Fruit fly (Drosophila melanogaster) whole organism, embryonic: ENCODE data around the gene CG12947.

Experiments used
- Bdp1 ChIP-seq: fragments of 200-800 bp; sonication (Bioruptor generic); optimal IDR thresholded peaks from 3 replicates; lab custom pipeline; 2016; ENCODE audit warnings: missing biosample characterization, missing genetic modification characterization
- Bteb2 ChIP-seq: fragments of 200-800 bp; sonication (Bioruptor generic); optimal IDR thresholded peaks from 2 replicates; lab custom pipeline; 2016; ENCODE audit warnings: missing biosample characterization, missing genetic modification characterization
- CG10147 ChIP-seq: fragments of 200-800 bp; sonication (Bioruptor generic); optimal IDR thresholded peaks from 2 replicates; lab custom pipeline; 2019; ENCODE audit warnings: missing biosample characterization, mild to moderate bottlenecking, missing genetic modification characterization, moderate library complexity
- CG11696 ChIP-seq: fragments of 200-800 bp; sonication (Bioruptor generic); IDR thresholded peaks from 2 replicates; pipeline ENCODE4 v1.3.6; 2022; ENCODE audit warnings: missing biosample characterization, missing genetic modification characterization
- CG12391 ChIP-seq: fragments of 200-800 bp; sonication (Bioruptor generic); optimal IDR thresholded peaks from 3 replicates; lab custom pipeline; 2018; ENCODE audit warnings: missing biosample characterization, mild to moderate bottlenecking, missing genetic modification characterization, moderate library complexity
- CG17612 ChIP-seq: fragments of 200-800 bp; sonication (Bioruptor generic); IDR thresholded peaks from 2 replicates; pipeline ENCODE4 v1.3.6; 2022; ENCODE audit warnings: missing biosample characterization, missing genetic modification characterization
- CG18599 ChIP-seq: fragments of 200-800 bp; sonication (Bioruptor generic); optimal IDR thresholded peaks from 3 replicates; lab custom pipeline; 2017; ENCODE audit warnings: missing biosample characterization, missing genetic modification characterization, mild to moderate bottlenecking, moderate library complexity, missing genetic modification reagents
- CG2129 ChIP-seq: fragments of 200-800 bp; sonication (Bioruptor generic); IDR thresholded peaks from 2 replicates; pipeline ENCODE4 v1.3.6; 2022; ENCODE audit warnings: missing biosample characterization, missing genetic modification characterization; ENCODE audit not compliant: partially characterized antibody
- CG31441 ChIP-seq: fragments of 200-800 bp; sonication (Bioruptor generic); IDR thresholded peaks from 2 replicates; pipeline ENCODE4 v1.3.6; 2022; ENCODE audit warnings: missing biosample characterization, missing genetic modification characterization
- CG3281 ChIP-seq: fragments of 200-800 bp; sonication (Bioruptor generic); optimal IDR thresholded peaks from 3 replicates; lab custom pipeline; 2017; ENCODE audit warnings: missing biosample characterization, mild to moderate bottlenecking, missing genetic modification characterization
- CG33557 ChIP-seq: fragments of 200-800 bp; sonication (Bioruptor generic); optimal IDR thresholded peaks from 2 replicates; lab custom pipeline; 2019; ENCODE audit warnings: missing biosample characterization, mild to moderate bottlenecking, missing genetic modification characterization, moderate library complexity
- CG6854 ChIP-seq: fragments of 200-800 bp; sonication (Bioruptor generic); optimal IDR thresholded peaks from 3 replicates; lab custom pipeline; 2017; ENCODE audit warnings: missing biosample characterization, mild to moderate bottlenecking, missing genetic modification characterization
- CG7839 ChIP-seq: fragments of 200-800 bp; sonication (Bioruptor generic); optimal IDR thresholded peaks from 3 replicates; lab custom pipeline; 2018; ENCODE audit warnings: missing biosample characterization, mild to moderate bottlenecking, missing genetic modification characterization, moderate library complexity
- Camta ChIP-seq: fragments of 200-800 bp; sonication (Bioruptor generic); optimal IDR thresholded peaks from 2 replicates; lab custom pipeline; 2016; ENCODE audit warnings: missing biosample characterization, missing genetic modification characterization
- CkIIα-i1 ChIP-seq: fragments of 200-800 bp; sonication (Bioruptor generic); IDR thresholded peaks from 2 replicates; pipeline ENCODE4 v1.3.6; 2022; ENCODE audit warnings: missing biosample characterization, missing genetic modification characterization
- Dll ChIP-seq: fragments of 200-800 bp; sonication (Bioruptor generic); IDR thresholded peaks from 4 replicates; pipeline ENCODE4 v1.3.6; 2022; ENCODE audit warnings: missing biosample characterization, missing genetic modification characterization; ENCODE audit not compliant: partially characterized antibody
- Dp ChIP-seq: fragments of 200-800 bp; sonication (Bioruptor generic); optimal IDR thresholded peaks from 2 replicates; lab custom pipeline; 2018; ENCODE audit warnings: missing biosample characterization, mild to moderate bottlenecking, missing genetic modification characterization, moderate library complexity
- Gug ChIP-seq: fragments of 200-800 bp; sonication (Bioruptor generic); IDR thresholded peaks from 4 replicates; pipeline ENCODE4 v1.3.6; 2022; ENCODE audit warnings: missing biosample characterization, missing genetic modification characterization
- HLH54F ChIP-seq: fragments of 200-800 bp; sonication (Bioruptor generic); optimal IDR thresholded peaks from 3 replicates; lab custom pipeline; 2016; ENCODE audit warnings: missing biosample characterization, missing genetic modification characterization
- Hr51 ChIP-seq, 2 experiments: fragments of 200-800 bp; sonication (Bioruptor generic); optimal IDR thresholded peaks; 2 replicates in 1 of 2; 3 replicates in 1 of 2; lab custom pipeline; 2016 to 2018; ENCODE audit warnings: missing biosample characterization in 2 of 2, missing genetic modification characterization in 2 of 2, mild to moderate bottlenecking in 1 of 2, moderate library complexity in 1 of 2
- Hr78 ChIP-seq, 2 experiments: fragments of 200-800 bp in 1 of 2; fragments of >200 bp in 1 of 2; sonication (Bioruptor generic) in 1 of 2; optimal IDR thresholded peaks; 2 replicates each; lab custom pipeline; 2017 to 2019; ENCODE audit warnings: missing biosample characterization in 2 of 2, missing genetic modification characterization in 2 of 2, mild to moderate bottlenecking in 1 of 2, moderate library complexity in 1 of 2
- Mrtf ChIP-seq: fragments of 200-800 bp; sonication (Bioruptor generic); IDR thresholded peaks from 3 replicates; pipeline ENCODE4 v1.3.6; 2022; ENCODE audit warnings: missing biosample characterization, missing genetic modification characterization
- PHDP ChIP-seq: fragments of 200-800 bp; sonication (Bioruptor generic); optimal IDR thresholded peaks from 3 replicates; lab custom pipeline; 2018; ENCODE audit warnings: missing biosample characterization, mild to moderate bottlenecking, missing genetic modification characterization, moderate library complexity
- Ptx1 ChIP-seq: fragments of 200-800 bp; sonication (Bioruptor generic); IDR thresholded peaks from 2 replicates; pipeline ENCODE4 v1.3.6; 2022; ENCODE audit warnings: missing biosample characterization, missing genetic modification characterization
- Rx ChIP-seq: fragments of 200-800 bp; sonication (Bioruptor generic); IDR thresholded peaks from 2 replicates; pipeline ENCODE4 v1.3.6; 2022; ENCODE audit warnings: missing biosample characterization, missing genetic modification characterization
- Scr ChIP-seq: fragments of 200-800 bp; sonication (Bioruptor generic); IDR thresholded peaks from 2 replicates; pipeline ENCODE4 v1.3.6; 2022; ENCODE audit warnings: missing biosample characterization, missing genetic modification characterization; ENCODE audit not compliant: partially characterized antibody
- Sox102F ChIP-seq: fragments of 200-800 bp; sonication (Bioruptor generic); optimal IDR thresholded peaks from 2 replicates; lab custom pipeline; 2018; ENCODE audit warnings: missing biosample characterization, mild to moderate bottlenecking, missing genetic modification characterization, moderate library complexity
- Vsx1 ChIP-seq: fragments of 200-800 bp; sonication (Bioruptor generic); optimal IDR thresholded peaks from 2 replicates; lab custom pipeline; 2017; ENCODE audit warnings: missing biosample characterization, mild to moderate bottlenecking, missing genetic modification characterization, missing genetic modification reagents
- Xrp1 ChIP-seq: fragments of 200-800 bp; sonication (Bioruptor generic); IDR thresholded peaks from 2 replicates; pipeline ENCODE4 v1.3.6; 2022; ENCODE audit warnings: missing biosample characterization, missing genetic modification characterization
- ab ChIP-seq: fragments of 200-800 bp; sonication (Bioruptor generic); optimal IDR thresholded peaks from 2 replicates; lab custom pipeline; 2016; ENCODE audit warnings: missing biosample characterization, missing genetic modification characterization
- ac ChIP-seq: fragments of 200-800 bp; sonication (Bioruptor generic); optimal IDR thresholded peaks from 3 replicates; lab custom pipeline; 2017; ENCODE audit warnings: missing biosample characterization, mild to moderate bottlenecking, missing genetic modification characterization
- bigmax ChIP-seq: fragments of 200-800 bp; sonication (Bioruptor generic); optimal IDR thresholded peaks from 2 replicates; lab custom pipeline; 2018; ENCODE audit warnings: missing biosample characterization, mild to moderate bottlenecking, missing genetic modification characterization
- btn ChIP-seq: fragments of 200-800 bp; sonication (Bioruptor generic); optimal IDR thresholded peaks from 2 replicates; lab custom pipeline; 2016; ENCODE audit warnings: missing biosample characterization, missing genetic modification characterization
- dmrt11E ChIP-seq: fragments of 200-800 bp; sonication (Bioruptor generic); optimal IDR thresholded peaks from 3 replicates; lab custom pipeline; 2018; ENCODE audit warnings: missing biosample characterization, mild to moderate bottlenecking, missing genetic modification characterization, moderate library complexity
- dmrt99B ChIP-seq: fragments of 200-800 bp; sonication (Bioruptor generic); optimal IDR thresholded peaks from 2 replicates; lab custom pipeline; 2018; ENCODE audit warnings: missing biosample characterization, mild to moderate bottlenecking, missing genetic modification characterization, moderate library complexity
- en ChIP-seq: fragments of 200-800 bp; sonication (Bioruptor generic); optimal IDR thresholded peaks from 2 replicates; lab custom pipeline; 2016; ENCODE audit warnings: missing biosample characterization, missing genetic modification characterization
- grau ChIP-seq: fragments of 200-800 bp; optimal IDR thresholded peaks from 3 replicates; lab custom pipeline; 2019; ENCODE audit warnings: missing biosample characterization, mild to moderate bottlenecking, missing genetic modification characterization, moderate library complexity
- nerfin-2 ChIP-seq: fragments of 200-800 bp; sonication (Bioruptor generic); IDR thresholded peaks from 2 replicates; pipeline ENCODE4 v1.3.6; 2022; ENCODE audit warnings: missing biosample characterization, missing genetic modification characterization; ENCODE audit not compliant: partially characterized antibody
- pum ChIP-seq: fragments of 200-800 bp; sonication (Bioruptor generic); optimal IDR thresholded peaks from 2 replicates; lab custom pipeline; 2016; ENCODE audit warnings: missing biosample characterization, missing genetic modification characterization
- row ChIP-seq: fragments of 200-800 bp; sonication (Bioruptor generic); IDR thresholded peaks from 3 replicates; pipeline ENCODE4 v1.3.6; 2022; ENCODE audit warnings: missing biosample characterization, missing genetic modification characterization
- sna ChIP-seq: fragments of 200-800 bp; sonication (Bioruptor generic); IDR thresholded peaks from 2 replicates; pipeline ENCODE4 v1.3.6; 2022; ENCODE audit warnings: missing biosample characterization, missing genetic modification characterization; ENCODE audit not compliant: partially characterized antibody
- sob ChIP-seq: fragments of 200-800 bp; sonication (Bioruptor generic); IDR thresholded peaks from 2 replicates; pipeline ENCODE4 v1.3.6; 2022; ENCODE audit warnings: missing biosample characterization, missing genetic modification characterization
- tap ChIP-seq: fragments of 200-800 bp; optimal IDR thresholded peaks from 3 replicates; lab custom pipeline; 2019; ENCODE audit warnings: missing biosample characterization, mild to moderate bottlenecking, missing genetic modification characterization, moderate library complexity
- toy ChIP-seq: fragments of 200-800 bp; sonication (Bioruptor generic); IDR thresholded peaks from 2 replicates; pipeline ENCODE4 v1.3.6; 2022; ENCODE audit warnings: missing biosample characterization, missing genetic modification characterization
- trh ChIP-seq: fragments of 200-800 bp; sonication (Bioruptor generic); optimal IDR thresholded peaks from 2 replicates; lab custom pipeline; 2016; ENCODE audit warnings: missing biosample characterization, missing genetic modification characterization
- zen2 ChIP-seq: fragments of 200-800 bp; sonication (Bioruptor generic); IDR thresholded peaks from 3 replicates; pipeline ENCODE4 v1.3.6; 2022; ENCODE audit warnings: missing biosample characterization, missing genetic modification characterization; ENCODE audit not compliant: partially characterized antibody
- zfh2 ChIP-seq: fragments of 200-800 bp; sonication (Bioruptor generic); optimal IDR thresholded peaks from 2 replicates; lab custom pipeline; 2016; ENCODE audit warnings: missing biosample characterization, missing genetic modification characterization

CG12947 gene

dm6 chr3R:9777941-9778360 lies 1.9 kb upstream of the CG12947 start, which contains the start of gene RpS29 (continued):
- peak; percentile 81 for TF ChIP-seq pum (GFP tag; lab: Kevin White, UChicago)
- TF ChIP-seq HLH54F (GFP tag; lab: Kevin White, UChicago): peak; percentile 87
- TF ChIP-seq zen2 (GFP tag; lab: Robert Waterston, UW): peak; percentile 93
- TF ChIP-seq CkIIα-i1: 0 out of 2 replicates have a peak, but pooled peaks have one; percentile 33
- TF ChIP-seq sna: peak; percentile 90
- TF ChIP-seq en (GFP tag; lab: Kevin White, UChicago): peak; percentile 59
- peak; percentile 91 for TF ChIP-seq Scr (GFP tag; lab: Robert Waterston, UW)
- TF ChIP-seq nerfin-2 (GFP tag; lab: Robert Waterston, UW): peak; percentile 70

dm6 chr3R:9783240-9783917 lies 3.5 kb downstream of the CG12947 start:
- TF ChIP-seq grau (tag; lab: Kevin White, UChicago) (peak; percentile 15), bigmax (GFP tag; lab: Kevin White, UChicago) (peak; percentile 66), Dp (GFP tag; lab: Kevin White, UChicago) (no peak), CG12391 (tag; lab: Kevin White, UChicago) (peak; percentile 16), CG7839 (peak; percentile 41), Sox102F (GFP tag; lab: Kevin White, UChicago) (peak; percentile 25), btn (GFP tag; lab: Kevin White, UChicago) (no peak), Vsx1 (GFP tag; lab: Kevin White, UChicago) (no peak), trh (no peak), dmrt11E (tag; lab: Kevin White, UChicago) (peak; percentile 2), Xrp1 (GFP tag; lab: Robert Waterston, UW) (no peak), Dll (no peak), toy (GFP tag; lab: Robert Waterston, UW) (no peak), Rx (no peak), CG11696 (GFP tag; lab: Robert Waterston, UW) (peak; percentile 79), CG18599 (GFP tag; lab: Kevin White, UChicago) (peak; percentile 7), ab (GFP tag; lab: Kevin White, UChicago) (no peak), CG2129 (GFP tag; lab: Robert Waterston, UW) (no peak), row (GFP tag; lab: Robert Waterston, UW) (peak; percentile 41; the same call in 1 of the 3 replicates), dmrt99B (peak; percentile 34), CG17612 (GFP tag; lab: Robert Waterston, UW) (no peak), CG31441 (GFP tag; lab: Robert Waterston, UW) (peak; percentile 39; the same call in 1 of the 2 replicates), tap (tag; lab: Kevin White, UChicago) (peak; percentile 14), CG6854 (GFP tag; lab: Kevin White, UChicago) (no peak), Hr78 (GFP tag; optimal IDR thresholded peaks at IDR 0.05; lab: Kevin White, UChicago) (peak in 1 of 2 experiments; percentile 52), Ptx1 (GFP tag; lab: Robert Waterston, UW) (peak; percentile 16; the same call in 1 of the 2 replicates), ac (GFP tag; lab: Kevin White, UChicago) (no peak), Camta (no peak), Bteb2 (GFP tag; lab: Kevin White, UChicago) (no peak), Hr51 (GFP tag; optimal IDR thresholded peaks at IDR 0.05; lab: Kevin White, UChicago) (peak in 1 of 2 experiments; percentile 36), CG10147 (GFP tag; lab: Kevin White, UChicago) (no peak), Bdp1 (GFP tag; lab: Kevin White, UChicago) (no peak), CG33557 (no peak), sob (GFP tag; lab: Robert Waterston, UW) (no peak), Mrtf (GFP tag; lab: Robert Waterston, UW) (no peak), PHDP (peak; percentile 26), CG3281 (GFP tag; lab: Kevin White, UChicago) (no peak), Gug (GFP tag; lab: Robert Waterston, UW) (no peak), zfh2 (GFP tag; lab: Kevin White, UChicago) (no peak)
